Worm (Caenorhabditis elegans): ENCODE results near the gene srw-3.

DNA sequence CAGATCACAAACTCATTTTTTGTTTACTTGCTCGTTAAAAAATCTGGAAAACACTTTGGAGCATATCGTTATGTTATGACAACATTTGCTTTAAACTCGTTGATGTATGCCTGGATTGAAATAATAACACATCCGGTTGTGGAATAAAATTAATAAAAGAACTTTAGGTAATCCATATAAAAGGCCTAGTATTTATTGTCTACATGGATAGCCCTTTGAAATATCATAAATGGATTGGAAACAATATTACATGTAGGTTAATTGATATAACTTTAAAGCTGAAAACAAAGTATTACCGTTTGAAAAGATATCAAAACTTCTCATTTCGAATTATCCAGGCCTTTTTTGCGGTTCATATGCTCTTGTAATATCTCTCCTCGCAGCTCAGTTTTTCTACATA is 14.8 kb upstream of the srw-3 start:
- TF ChIP-seq sea-2 (GFP tag; IDR thresholded peaks at IDR 0.05): no peak
- no peak for TF ChIP-seq tbx-9 (tag; optimal IDR thresholded peaks at IDR 0.05; ENCODE audit: borderline replicate concordance)
- TF ChIP-seq pha-4 (tag; optimal IDR thresholded peaks at IDR 0.05): no peak
- no peak for TF ChIP-seq let-526 (GFP tag; IDR thresholded peaks at IDR 0.05)
- TF ChIP-seq hlh-12 (tag; optimal IDR thresholded peaks at IDR 0.05): no peak
- no peak for TF ChIP-seq ama-1 (optimal IDR thresholded peaks at IDR 0.05)
- TF ChIP-seq ama-1 (GFP tag; optimal IDR thresholded peaks at IDR 0.05): no peak
- TF ChIP-seq B0336.3 (GFP tag; IDR thresholded peaks at IDR 0.05): no peak
- no peak for TF ChIP-seq let-607 (tag; optimal IDR thresholded peaks at IDR 0.05)
- TF ChIP-seq mes-4 (tag; optimal IDR thresholded peaks at IDR 0.05): no peak
- TF ChIP-seq cebp-1 (GFP tag; IDR thresholded peaks at IDR 0.05): no peak
- no peak for TF ChIP-seq cebp-1 (tag; optimal IDR thresholded peaks at IDR 0.05)

Measured in whole organism, young adult.